Fruit fly (Drosophila melanogaster): Measurements from ENCODE around the gene CG1146.

The CG1146 gene

DNA sequence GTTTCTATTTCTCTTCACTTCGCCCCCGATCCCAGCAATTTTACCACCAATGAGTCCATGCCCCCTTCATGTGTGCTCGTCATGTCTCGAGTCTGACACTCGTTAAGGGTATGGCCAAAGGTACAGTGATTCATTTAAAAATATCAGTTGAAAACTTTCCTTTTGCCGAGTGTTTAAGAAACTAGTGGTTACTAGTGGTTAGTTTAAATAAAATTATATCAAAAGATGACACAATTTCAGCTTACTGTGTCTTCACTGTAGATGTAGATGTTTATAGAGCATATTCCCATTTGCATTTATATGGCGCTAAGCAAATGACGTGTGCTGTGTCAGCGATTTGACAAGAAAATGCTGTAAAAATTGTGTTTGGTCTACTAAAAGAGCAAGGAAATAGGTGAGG is 43.8 kb downstream of the CG1146 start (continued):
- TF ChIP-seq ERR (GFP tag; optimal IDR thresholded peaks at IDR 0.05) (no peak), Ada2b (GFP tag; IDR thresholded peaks at IDR 0.05) (peak; percentile 62), CG32532 (GFP tag; IDR thresholded peaks at IDR 0.05) (peak; percentile 55), CG17802 (tag; optimal IDR thresholded peaks at IDR 0.05) (peak; percentile 34), gfzf (GFP tag; optimal IDR thresholded peaks at IDR 0.05) (no peak), CG2678 (tag; optimal IDR thresholded peaks at IDR 0.05) (peak; percentile 37), H15 (GFP tag; IDR thresholded peaks at IDR 0.05) (peak; percentile 70; the same call in 2 of the 3 replicates), CG3065 (GFP tag; optimal IDR thresholded peaks at IDR 0.05) (no peak), C15 (GFP tag; IDR thresholded peaks at IDR 0.05) (peak; percentile 44; the same call in 1 of the 3 replicates), sens (GFP tag) (peak; percentile 82), CG11456 (GFP tag; IDR thresholded peaks at IDR 0.05) (peak; percentile 72), CG17328 (GFP tag; IDR thresholded peaks at IDR 0.05) (peak; percentile 67), kay (GFP tag; optimal IDR thresholded peaks at IDR 0.05) (no peak), gt (GFP tag; IDR thresholded peaks at IDR 0.05) (no peak; the same call in 1 of the 2 replicates), H2.0 (GFP tag; IDR thresholded peaks at IDR 0.05) (peak; percentile 70), CG11695 (GFP tag; IDR thresholded peaks at IDR 0.05) (peak; percentile 59), CG9817 (tag; optimal IDR thresholded peaks at IDR 0.05) (peak; percentile 23), mam (GFP tag; optimal IDR thresholded peaks at IDR 0.05) (peak; percentile 15), dysf (GFP tag; IDR thresholded peaks at IDR 0.05) (peak; percentile 69), mld (GFP tag; IDR thresholded peaks at IDR 0.05; ENCODE audit: partially characterized antibody) (no peak), CG10209 (GFP tag; optimal IDR thresholded peaks at IDR 0.05) (no peak), Pdp1 (GFP tag; optimal IDR thresholded peaks at IDR 0.05) (peak; percentile 2 to 29), CG31365 (tag; optimal IDR thresholded peaks at IDR 0.05) (no peak), CG2889 (GFP tag; IDR thresholded peaks at IDR 0.05) (no peak; the same call in 2 of the 3 replicates), Six4 (GFP tag; optimal IDR thresholded peaks at IDR 0.05) (no peak), sc (optimal IDR thresholded peaks at IDR 0.05) (no peak), sc (GFP tag; optimal IDR thresholded peaks at IDR 0.05) (no peak), CG2202 (tag; optimal IDR thresholded peaks at IDR 0.05) (no peak), gce (GFP tag; IDR thresholded peaks at IDR 0.05) (peak; percentile 73; the same call in 2 of the 3 replicates), CG9437 (GFP tag; optimal IDR thresholded peaks at IDR 0.05) (no peak), HmgZ (tag; optimal IDR thresholded peaks at IDR 0.05) (no peak), klu (GFP tag; IDR thresholded peaks at IDR 0.05) (peak; percentile 25; the same call in 1 of the 2 replicates), so (GFP tag; IDR thresholded peaks at IDR 0.05) (peak; percentile 24; the same call in 2 of the 3 replicates), CG18619 (GFP tag; optimal IDR thresholded peaks at IDR 0.05) (no peak), HHEX (GFP tag; optimal IDR thresholded peaks at IDR 0.05) (peak; percentile 13), CG5245 (GFP tag; optimal IDR thresholded peaks at IDR 0.05) (peak; percentile 6), tap (tag; optimal IDR thresholded peaks at IDR 0.05) (peak; percentile 36), Myb (GFP tag; optimal IDR thresholded peaks at IDR 0.05) (no peak), PHDP (tag; optimal IDR thresholded peaks at IDR 0.05) (no peak), crc (GFP tag; optimal IDR thresholded peaks at IDR 0.05) (no peak), row (GFP tag; IDR thresholded peaks at IDR 0.05) (peak; percentile 62), zfh1 (GFP tag; IDR thresholded peaks at IDR 0.05) (peak; percentile 79), dmrt11E (tag; optimal IDR thresholded peaks at IDR 0.05) (no peak), CHES-1-like (GFP tag; optimal IDR thresholded peaks at IDR 0.05) (no peak), abd-A (tag; optimal IDR thresholded peaks at IDR 0.05) (no peak), sisA (GFP tag; IDR thresholded peaks at IDR 0.05) (peak; percentile 81), ash1 (GFP tag; optimal IDR thresholded peaks at IDR 0.05) (no peak), Aef1 (GFP tag; IDR thresholded peaks at IDR 0.05) (peak; percentile 72), pfk (GFP tag; optimal IDR thresholded peaks at IDR 0.05) (no peak), CG18764 (GFP tag; optimal IDR thresholded peaks at IDR 0.05) (no peak), CG18262 (tag; optimal IDR thresholded peaks at IDR 0.05) (peak; percentile 12), B-H2 (GFP tag; optimal IDR thresholded peaks at IDR 0.05) (no peak)
